Worm (Caenorhabditis elegans): ENCODE data around the gene T14B4.1.

Gene T14B4.1

ce11 chrII:6736604-6737003 lies at the start of gene T14B4.1:
Gene T14B4.1 (plus strand): TSS chrII:6736904.
- TF ChIP-seq unc-62 (GFP tag; optimal IDR thresholded peaks at IDR 0.05) (no peak), cnd-1 (tag; optimal IDR thresholded peaks at IDR 0.05) (no peak), ceh-83 (GFP tag; optimal IDR thresholded peaks at IDR 0.05) (no peak), nhr-2 (tag; optimal IDR thresholded peaks at IDR 0.05) (no peak), sptf-1 (tag; optimal IDR thresholded peaks at IDR 0.05) (no peak), blmp-1 (tag; optimal IDR thresholded peaks at IDR 0.05) (no peak), nhr-28 (tag; optimal IDR thresholded peaks at IDR 0.05) (no peak), snpc-4 (tag; optimal IDR thresholded peaks at IDR 0.05) (no peak)

ce11 chrII:6689088-6689487 lies 47.6 kb upstream of the T14B4.1 start:
- TF ChIP-seq blmp-1 (tag; optimal IDR thresholded peaks at IDR 0.05) (no peak), mab-5 (tag; optimal IDR thresholded peaks at IDR 0.05) (no peak), lin-13 (tag; optimal IDR thresholded peaks at IDR 0.05) (no peak)

- TF ChIP-seq lin-32 (GFP tag; optimal IDR thresholded peaks at IDR 0.05) (no peak), nhr-76 (tag; optimal IDR thresholded peaks at IDR 0.05) (no peak), ceh-39 (tag; optimal IDR thresholded peaks at IDR 0.05) (no peak), lin-13 (tag; optimal IDR thresholded peaks at IDR 0.05) (no peak), pha-4 (tag; optimal IDR thresholded peaks at IDR 0.05) (no peak), unc-120 (tag; optimal IDR thresholded peaks at IDR 0.05; ENCODE audit: poor library complexity, severe bottlenecking) (no peak), cnd-1 (tag; optimal IDR thresholded peaks at IDR 0.05) (no peak), snpc-4 (tag; optimal IDR thresholded peaks at IDR 0.05) (no peak), mep-1 (tag; optimal IDR thresholded peaks at IDR 0.05) (no peak)
Observed at ce11 chrII:6695388-6695787, 41.3 kb upstream of the T14B4.1 start, which contains the start of gene C18H9.5. Gene C18H9.5 (minus strand): TSS chrII:6695566.

ce11 chrII:6698784-6699183 lies 37.9 kb upstream of the T14B4.1 start, which contains the start of gene C18H9.1:
Gene C18H9.1 (plus strand): TSS chrII:6699084.
- no peak for TF ChIP-seq ceh-83 (GFP tag; optimal IDR thresholded peaks at IDR 0.05)
- TF ChIP-seq flh-1 (GFP tag; optimal IDR thresholded peaks at IDR 0.05) = no peak
- TF ChIP-seq tbx-8 (GFP tag; optimal IDR thresholded peaks at IDR 0.05) = no peak
- no peak for TF ChIP-seq sem-2 (GFP tag; optimal IDR thresholded peaks at IDR 0.05)
- no peak for TF ChIP-seq blmp-1 (tag; optimal IDR thresholded peaks at IDR 0.05)
- no peak for TF ChIP-seq nhr-12 (tag; optimal IDR thresholded peaks at IDR 0.05)
- TF ChIP-seq cnd-1 (tag; optimal IDR thresholded peaks at IDR 0.05) = no peak
- TF ChIP-seq unc-39 (tag; optimal IDR thresholded peaks at IDR 0.05) = no peak
- TF ChIP-seq nhr-28 (tag; optimal IDR thresholded peaks at IDR 0.05) = no peak

ce11 chrII:6701497-6701896 lies 35.2 kb upstream of the T14B4.1 start, which contains the start of gene C18H9.6:
Gene C18H9.6 (minus strand): TSS chrII:6701625.
- TF ChIP-seq bed-3 (GFP tag; optimal IDR thresholded peaks at IDR 0.05) = no peak

ce11 chrII:6705593-6706228 lies 31.0 kb upstream of the T14B4.1 start, which contains the start of gene rpy-1:
Gene rpy-1 (minus strand): TSS chrII:6705643.
- TF ChIP-seq lsy-2 (tag; optimal IDR thresholded peaks at IDR 0.05) (no peak), ces-1 (GFP tag; optimal IDR thresholded peaks at IDR 0.05) (no peak), unc-62 (GFP tag; optimal IDR thresholded peaks at IDR 0.05) (peak; percentile 85), unc-120 (tag; optimal IDR thresholded peaks at IDR 0.05; ENCODE audit: poor library complexity, severe bottlenecking) (peak; percentile 35), sptf-1 (tag; optimal IDR thresholded peaks at IDR 0.05) (no peak), nhr-28 (tag; optimal IDR thresholded peaks at IDR 0.05) (no peak), nhr-76 (tag; optimal IDR thresholded peaks at IDR 0.05) (no peak), elt-1 (tag; optimal IDR thresholded peaks at IDR 0.05; ENCODE audit: borderline replicate concordance, insufficient read depth) (no peak)

ce11 chrII:6706552-6707091 lies 30.1 kb upstream of the T14B4.1 start:
- TF ChIP-seq ces-1 (GFP tag; optimal IDR thresholded peaks at IDR 0.05) = peak; percentile 82
- no peak for TF ChIP-seq flh-1 (GFP tag; optimal IDR thresholded peaks at IDR 0.05)

Data from whole organism, mixed stage, embryonic.